Worm (Caenorhabditis elegans) whole organism, L1 larva: ENCODE measurements around the gene F52D2.5.
A peak's percentile ranks its signal among the peaks of the same experiment; 100 is the strongest.

Source experiments
- C04F5.9 ChIP-seq: sonication (generic microtip); optimal IDR thresholded peaks from 2 replicates; lab custom pipeline; 2016; ENCODE audit warnings: missing genetic modification characterization, missing compliant biosample characterization
- C16A3.4 ChIP-seq: fragments of 150-350 bp; optimal IDR thresholded peaks from 2 replicates; lab custom pipeline; 2014; ENCODE audit warnings: missing biosample characterization, missing genetic modification characterization
- C34B4.2 ChIP-seq: sonication (generic microtip); optimal IDR thresholded peaks from 2 replicates; lab custom pipeline; 2017; ENCODE audit warnings: mild to moderate bottlenecking, missing genetic modification characterization, missing compliant biosample characterization
- F16B12.6 ChIP-seq: fragments of 150-350 bp; optimal IDR thresholded peaks from 2 replicates; lab custom pipeline; 2014; ENCODE audit warnings: missing biosample characterization, missing genetic modification characterization
- Y116A8C.19 ChIP-seq: sonication (generic microtip); optimal IDR thresholded peaks from 2 replicates; lab custom pipeline; 2016; ENCODE audit warnings: missing compliant biosample characterization, missing genetic modification characterization, borderline replicate concordance
- aha-1 ChIP-seq: fragments of 150-350 bp; optimal IDR thresholded peaks from 2 replicates; lab custom pipeline; 2014; ENCODE audit warnings: missing biosample characterization, missing genetic modification characterization
- aly-2 ChIP-seq: fragments of 150-350 bp; optimal IDR thresholded peaks from 2 replicates; lab custom pipeline; 2014; ENCODE audit warnings: missing biosample characterization, missing genetic modification characterization
- ama-1 ChIP-seq: fragments of 150-350 bp; optimal IDR thresholded peaks from 2 replicates; lab custom pipeline; 2014
- blmp-1 ChIP-seq: fragments of 150-350 bp; optimal IDR thresholded peaks from 2 replicates; lab custom pipeline; 2014; ENCODE audit warnings: missing biosample characterization, missing genetic modification characterization
- ceh-63 ChIP-seq: fragments of 200-800 bp; sonication (Bioruptor generic); optimal IDR thresholded peaks from 2 replicates; lab custom pipeline; 2018; ENCODE audit warnings: mild to moderate bottlenecking, missing genetic modification characterization, missing compliant biosample characterization
- ceh-8 ChIP-seq: fragments of 200-800 bp; sonication (Bioruptor generic); optimal IDR thresholded peaks from 2 replicates; lab custom pipeline; 2018; ENCODE audit warnings: mild to moderate bottlenecking, missing genetic modification characterization, moderate library complexity, missing compliant biosample characterization
- ceh-82 ChIP-seq, 3 experiments: fragments of 150-350 bp in 1 of 3; sonication (generic microtip) in 2 of 3; optimal IDR thresholded peaks; 2 replicates each; lab custom pipeline; 2014 to 2017; ENCODE audit warnings: missing biosample characterization in 3 of 3, missing genetic modification characterization in 3 of 3
- ceh-88 ChIP-seq: fragments of 200-800 bp; sonication (Bioruptor generic); IDR thresholded peaks from 2 replicates; pipeline ENCODE4 v1.3.6; 2022; ENCODE audit warnings: missing genetic modification characterization, missing compliant biosample characterization
- ceh-90 ChIP-seq: sonication (generic microtip); optimal IDR thresholded peaks from 2 replicates; lab custom pipeline; 2016; ENCODE audit warnings: missing genetic modification characterization, missing compliant biosample characterization
- ces-1 ChIP-seq: fragments of 150-350 bp; optimal IDR thresholded peaks from 2 replicates; lab custom pipeline; 2014; ENCODE audit warnings: missing biosample characterization, missing genetic modification reagents, missing genetic modification characterization
- dsc-1 ChIP-seq: sonication (generic microtip); optimal IDR thresholded peaks from 2 replicates; lab custom pipeline; 2016; ENCODE audit warnings: mild to moderate bottlenecking, missing genetic modification characterization, missing compliant biosample characterization
- efl-1 ChIP-seq, 4 experiments: fragments of 150-350 bp; optimal IDR thresholded peaks in 3 of 4; peaks in 1 of 4; 1 replicate in 1 of 4; 2 replicates in 3 of 4; lab custom pipeline; 2014; ENCODE audit warnings: missing biosample characterization in 2 of 4, missing genetic modification characterization in 2 of 4, missing genetic modification reagents in 2 of 4
- efl-3 ChIP-seq: fragments of 200-800 bp; sonication (Bioruptor generic); optimal IDR thresholded peaks from 2 replicates; lab custom pipeline; 2018; ENCODE audit warnings: mild to moderate bottlenecking, missing genetic modification characterization, missing compliant biosample characterization
- egl-13 ChIP-seq: sonication (generic microtip); optimal IDR thresholded peaks from 2 replicates; lab custom pipeline; 2016; ENCODE audit warnings: missing genotype, missing genetic modification reagents, missing genetic modification characterization, missing compliant biosample characterization
- egl-27 ChIP-seq, 2 experiments: fragments of 150-350 bp in 1 of 2; sonication (generic microtip); optimal IDR thresholded peaks; 3 replicates each; lab custom pipeline; 2017 to 2018; ENCODE audit warnings: missing biosample characterization in 2 of 2, missing genetic modification characterization in 2 of 2, missing genetic modification reagents in 2 of 2
- ets-5 ChIP-seq: fragments of 200-800 bp; sonication (Bioruptor generic); IDR thresholded peaks from 2 replicates; pipeline ENCODE4 v1.3.6; 2022; ENCODE audit warnings: missing genetic modification characterization, missing compliant biosample characterization
- fkh-8 ChIP-seq: sonication (generic microtip); optimal IDR thresholded peaks from 2 replicates; lab custom pipeline; 2016; ENCODE audit warnings: mild to moderate bottlenecking, missing genetic modification characterization, missing compliant biosample characterization
- irx-1 ChIP-seq: sonication (generic microtip); optimal IDR thresholded peaks from 2 replicates; lab custom pipeline; 2016; ENCODE audit warnings: missing genetic modification characterization, missing compliant biosample characterization
- jun-1 ChIP-seq: fragments of 150-350 bp; optimal IDR thresholded peaks from 2 replicates; lab custom pipeline; 2014; ENCODE audit warnings: missing biosample characterization, missing genetic modification reagents, missing genetic modification characterization
- lin-13 ChIP-seq: fragments of 150-350 bp; optimal IDR thresholded peaks from 2 replicates; lab custom pipeline; 2014; ENCODE audit warnings: missing biosample characterization, missing genetic modification reagents, missing genetic modification characterization
- lin-15B ChIP-seq: fragments of 150-350 bp; sonication (generic microtip); optimal IDR thresholded peaks from 3 replicates; lab custom pipeline; 2014; ENCODE audit warnings: missing biosample characterization, missing genetic modification characterization
- lin-39 ChIP-seq: fragments of 150-350 bp; optimal IDR thresholded peaks from 2 replicates; lab custom pipeline; 2014; ENCODE audit warnings: missing biosample characterization, missing genetic modification reagents, missing genetic modification characterization
- lir-3 ChIP-seq: sonication (generic microtip); optimal IDR thresholded peaks from 2 replicates; lab custom pipeline; 2016; ENCODE audit warnings: mild to moderate bottlenecking, missing genetic modification characterization, moderate library complexity, missing compliant biosample characterization; ENCODE audit not compliant: poor library complexity
- mdl-1 ChIP-seq, 2 experiments: fragments of 150-350 bp; optimal IDR thresholded peaks; 2 replicates each; lab custom pipeline; 2014 to 2017; ENCODE audit warnings: missing biosample characterization in 2 of 2, missing genetic modification characterization in 2 of 2, inconsistent platforms in 1 of 2
- mef-2 ChIP-seq: fragments of 150-350 bp; optimal IDR thresholded peaks from 2 replicates; lab custom pipeline; 2014; ENCODE audit warnings: missing biosample characterization, missing genetic modification characterization
- mep-1 ChIP-seq: fragments of 150-350 bp; optimal IDR thresholded peaks from 2 replicates; lab custom pipeline; 2014; ENCODE audit warnings: missing biosample characterization, missing genetic modification characterization
- nhr-11 ChIP-seq: fragments of 150-350 bp; optimal IDR thresholded peaks from 2 replicates; lab custom pipeline; 2014; ENCODE audit warnings: missing biosample characterization, missing genetic modification characterization
- nhr-19 ChIP-seq: fragments of 200-800 bp; sonication (Bioruptor generic); conservative IDR thresholded peaks from 2 replicates; pipeline ENCODE4 v1.3.6; 2022; ENCODE audit warnings: missing genetic modification characterization, missing compliant biosample characterization
- nhr-28 ChIP-seq: fragments of 150-350 bp; optimal IDR thresholded peaks from 2 replicates; lab custom pipeline; 2014; ENCODE audit warnings: missing biosample characterization, missing genetic modification characterization
- nhr-71 ChIP-seq: sonication (generic microtip); optimal IDR thresholded peaks from 2 replicates; lab custom pipeline; 2016; ENCODE audit warnings: mild to moderate bottlenecking, missing genetic modification characterization, moderate library complexity, missing compliant biosample characterization
- nhr-85 ChIP-seq: sonication (generic microtip); peaks from one replicate; lab custom pipeline; 2016; ENCODE audit warnings: missing genetic modification characterization, inconsistent platforms, missing compliant biosample characterization
- nhr-90 ChIP-seq: sonication (generic microtip); optimal IDR thresholded peaks from 2 replicates; lab custom pipeline; 2016; ENCODE audit warnings: mild to moderate bottlenecking, missing genetic modification characterization, missing compliant biosample characterization; ENCODE audit not compliant: poor library complexity
- pag-3 ChIP-seq: sonication (generic microtip); optimal IDR thresholded peaks from 2 replicates; lab custom pipeline; 2017; ENCODE audit warnings: missing genetic modification characterization, mild to moderate bottlenecking, missing compliant biosample characterization, antibody characterized with exemption, borderline replicate concordance; ENCODE audit not compliant: insufficient read depth
- pqm-1 ChIP-seq: sonication (generic microtip); optimal IDR thresholded peaks from 3 replicates; lab custom pipeline; 2017; ENCODE audit warnings: missing biosample characterization, missing genetic modification characterization
- rnt-1 ChIP-seq: sonication (generic microtip); optimal IDR thresholded peaks from 2 replicates; lab custom pipeline; 2016; ENCODE audit warnings: mild to moderate bottlenecking, missing genetic modification characterization, moderate library complexity, missing compliant biosample characterization
- snpc-4 ChIP-seq: fragments of 150-350 bp; optimal IDR thresholded peaks from 2 replicates; lab custom pipeline; 2014; ENCODE audit warnings: missing biosample characterization, missing genetic modification characterization
- snu-23 ChIP-seq: sonication (generic microtip); optimal IDR thresholded peaks from 2 replicates; lab custom pipeline; 2016; ENCODE audit warnings: missing genetic modification characterization, missing compliant biosample characterization
- sox-4 ChIP-seq: sonication (generic microtip); optimal IDR thresholded peaks from 2 replicates; lab custom pipeline; 2016; ENCODE audit warnings: missing genetic modification characterization, missing compliant biosample characterization
- sptf-1 ChIP-seq: fragments of 150-350 bp; optimal IDR thresholded peaks from 2 replicates; lab custom pipeline; 2014; ENCODE audit warnings: missing biosample characterization, missing genetic modification characterization
- sup-37 ChIP-seq: fragments of 200-800 bp; sonication (Bioruptor generic); optimal IDR thresholded peaks from 2 replicates; lab custom pipeline; 2018; ENCODE audit warnings: mild to moderate bottlenecking, missing genetic modification characterization, missing compliant biosample characterization
- swsn-7 ChIP-seq: sonication (generic microtip); optimal IDR thresholded peaks from 2 replicates; lab custom pipeline; 2016; ENCODE audit warnings: missing genetic modification characterization, missing compliant biosample characterization
- tlp-1 ChIP-seq: fragments of 150-350 bp; optimal IDR thresholded peaks from 2 replicates; lab custom pipeline; 2014; ENCODE audit warnings: missing biosample characterization, missing genetic modification characterization
- unc-130 ChIP-seq: fragments of 150-350 bp; optimal IDR thresholded peaks from 2 replicates; lab custom pipeline; 2017; ENCODE audit warnings: missing biosample characterization, missing genetic modification characterization, inconsistent platforms
- unc-62 ChIP-seq: fragments of 150-350 bp; optimal IDR thresholded peaks from 2 replicates; lab custom pipeline; 2014; ENCODE audit warnings: missing biosample characterization, missing genetic modification reagents, missing genetic modification characterization
- unc-98 ChIP-seq: fragments of 200-800 bp; sonication (Bioruptor generic); IDR thresholded peaks from 2 replicates; pipeline ENCODE4 v1.3.6; 2022; ENCODE audit warnings: missing genetic modification characterization, missing compliant biosample characterization
- xbp-1 ChIP-seq: sonication (generic microtip); optimal IDR thresholded peaks from 2 replicates; lab custom pipeline; 2016; ENCODE audit warnings: missing genetic modification characterization, missing compliant biosample characterization
- zip-4 ChIP-seq: fragments of 200-800 bp; sonication (Bioruptor generic); optimal IDR thresholded peaks from 2 replicates; lab custom pipeline; 2018; ENCODE audit warnings: mild to moderate bottlenecking, missing genetic modification characterization, moderate library complexity, missing compliant biosample characterization
- ztf-11 ChIP-seq, 2 experiments: sonication (generic microtip); optimal IDR thresholded peaks; 2 replicates each; lab custom pipeline; 2016 to 2017; ENCODE audit warnings: missing genetic modification characterization in 2 of 2, missing biosample characterization in 1 of 2, missing compliant biosample characterization in 1 of 2
- ztf-4 ChIP-seq: fragments of 150-350 bp; optimal IDR thresholded peaks from 2 replicates; lab custom pipeline; 2014; ENCODE audit warnings: missing biosample characterization, missing genetic modification characterization

F52D2.5 gene

ce11 chrX:1964828-1965227 lies 9.8 kb downstream of the F52D2.5 start (continued):
- no peak for TF ChIP-seq ceh-8 (GFP tag; lab: Kevin White, UChicago)
- no peak for TF ChIP-seq ztf-11 (tag; optimal IDR thresholded peaks at IDR 0.05; lab: Kevin White, UChicago)
- no peak for TF ChIP-seq efl-3 (GFP tag; lab: Kevin White, UChicago)
- TF ChIP-seq unc-62: no peak
- TF ChIP-seq sup-37 (GFP tag; lab: Kevin White, UChicago): peak; percentile 4
- TF ChIP-seq nhr-85 (tag; lab: Kevin White, UChicago): peak; percentile 77
- peak; percentile 36 for TF ChIP-seq nhr-90 (tag; lab: Kevin White, UChicago)
- TF ChIP-seq rnt-1: peak; percentile 82
- TF ChIP-seq ets-5 (GFP tag; lab: Robert Waterston, UW): no peak
- no peak for TF ChIP-seq zip-4
- no peak for TF ChIP-seq ceh-63 (GFP tag; lab: Kevin White, UChicago)
- no peak for TF ChIP-seq aha-1 (tag; lab: Kevin White, UChicago)
- no peak for TF ChIP-seq ceh-88 (GFP tag; lab: Robert Waterston, UW)
- peak; percentile 4 for TF ChIP-seq lin-39 (tag; lab: Kevin White, UChicago)
- no peak for TF ChIP-seq ama-1 (lab: Kevin White, UChicago)
- TF ChIP-seq lir-3 (tag; lab: Kevin White, UChicago): no peak
- TF ChIP-seq lin-15B (tag; lab: Kevin White, UChicago): no peak
- no peak for TF ChIP-seq unc-98 (GFP tag; lab: Robert Waterston, UW)
- peak in 1 of 2 experiments; percentile 64 for TF ChIP-seq mdl-1 (tag; optimal IDR thresholded peaks at IDR 0.05; lab: Kevin White, UChicago)
- peak; percentile 66 for TF ChIP-seq xbp-1 (tag; lab: Kevin White, UChicago)
- no peak for TF ChIP-seq pag-3 (tag; lab: Kevin White, UChicago)
- no peak for TF ChIP-seq ces-1 (GFP tag; lab: Kevin White, UChicago)
- no peak for TF ChIP-seq nhr-28 (tag; lab: Kevin White, UChicago)
- no peak for TF ChIP-seq egl-13 (tag; lab: Kevin White, UChicago)
- TF ChIP-seq ztf-4 (tag; lab: Kevin White, UChicago): no peak
- TF ChIP-seq ceh-82 (tag; optimal IDR thresholded peaks at IDR 0.05; lab: Kevin White, UChicago): peak; percentile 38 to 78 (median 69)
- peak; percentile 47 for TF ChIP-seq snpc-4 (tag; lab: Kevin White, UChicago)
- peak; percentile 39 for TF ChIP-seq irx-1 (tag; lab: Kevin White, UChicago)
- no peak for TF ChIP-seq blmp-1 (tag; lab: Kevin White, UChicago)
- TF ChIP-seq ceh-90: no peak
- peak; percentile 69 for TF ChIP-seq nhr-71
- peak; percentile 30 for TF ChIP-seq unc-130 (tag; lab: Kevin White, UChicago)
- TF ChIP-seq jun-1 (tag; lab: Kevin White, UChicago): peak; percentile 48
- no peak for TF ChIP-seq tlp-1 (tag; lab: Kevin White, UChicago)
- TF ChIP-seq nhr-11 (tag; lab: Kevin White, UChicago): no peak
- peak; percentile 49 for TF ChIP-seq dsc-1 (tag; lab: Kevin White, UChicago)
- TF ChIP-seq egl-27 (tag; optimal IDR thresholded peaks at IDR 0.05; lab: Kevin White, UChicago): no peak
- peak; percentile 62 for TF ChIP-seq mep-1 (tag; lab: Kevin White, UChicago)
- no peak for TF ChIP-seq C34B4.2
- peak; percentile 74 for TF ChIP-seq snu-23 (GFP tag; lab: Kevin White, UChicago)
- no peak for TF ChIP-seq sox-4 (tag; lab: Kevin White, UChicago)
- TF ChIP-seq mef-2 (tag; lab: Kevin White, UChicago): no peak
- TF ChIP-seq F16B12.6 (tag; lab: Kevin White, UChicago): peak; percentile 96
- TF ChIP-seq swsn-7 (tag; lab: Kevin White, UChicago): peak; percentile 63
- peak; percentile 34 for TF ChIP-seq C16A3.4 (tag; lab: Kevin White, UChicago)
- TF ChIP-seq Y116A8C.19 (tag; lab: Kevin White, UChicago): no peak
- TF ChIP-seq lin-13: no peak
- no peak for TF ChIP-seq C04F5.9 (tag; lab: Kevin White, UChicago)
- TF ChIP-seq efl-1 (optimal IDR thresholded peaks at IDR 0.05; lab: Kevin White, UChicago): peak; percentile 56 to 62
- TF ChIP-seq efl-1 (GFP tag; optimal IDR thresholded peaks at IDR 0.05 in 1 of 2; lab: Kevin White, UChicago): peak; percentile 41 to 96
- TF ChIP-seq fkh-8 (tag; lab: Kevin White, UChicago): peak; percentile 31
- no peak for TF ChIP-seq pqm-1 (tag; lab: Kevin White, UChicago)
- no peak for TF ChIP-seq aly-2 (tag; lab: Kevin White, UChicago)
- peak; percentile 62 for TF ChIP-seq nhr-19
- no peak for TF ChIP-seq sptf-1 (tag; lab: Kevin White, UChicago)
